Worm (Caenorhabditis elegans): ENCODE data around the gene lips-7.

The lips-7 gene

DNA sequence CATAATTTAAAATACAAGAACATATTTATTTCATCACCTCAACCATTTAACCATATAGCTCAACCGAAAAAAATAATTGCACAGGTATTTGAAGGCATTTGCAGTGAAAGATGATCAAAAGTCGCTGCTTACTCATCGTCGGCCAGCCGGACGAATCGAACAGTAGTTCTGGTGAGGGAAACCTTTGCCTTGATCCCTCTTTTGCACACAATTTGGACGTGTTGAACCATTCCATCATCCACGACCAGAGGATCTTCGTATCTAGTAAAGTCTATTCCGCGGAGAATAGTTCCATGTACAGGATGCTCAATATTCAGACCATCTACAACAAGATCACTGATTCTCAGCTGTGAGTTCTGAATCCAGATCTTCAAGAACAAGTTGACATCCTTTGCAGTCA, 30.3 kb downstream of the lips-7 start (continued):
- TF ChIP-seq hmg-20 (GFP tag; IDR thresholded peaks at IDR 0.05) (no peak), ztf-26 (tag; optimal IDR thresholded peaks at IDR 0.05) (no peak), tlf-1 (GFP tag; optimal IDR thresholded peaks at IDR 0.05) (peak; percentile 42), gei-17 (GFP tag; optimal IDR thresholded peaks at IDR 0.05) (no peak), F39B2.1 (GFP tag; IDR thresholded peaks at IDR 0.05) (0 out of 2 replicates have a peak, but pooled peaks have one; percentile 57), xnd-1 (tag; optimal IDR thresholded peaks at IDR 0.05) (peak; percentile 9), F52B5.7 (tag; optimal IDR thresholded peaks at IDR 0.05) (peak; percentile 59), snpc-3.4 (tag; optimal IDR thresholded peaks at IDR 0.05) (peak; percentile 25), F49E8.2 (tag; optimal IDR thresholded peaks at IDR 0.05; ENCODE audit: insufficient read depth) (peak; percentile 34), madf-6 (GFP tag; IDR thresholded peaks at IDR 0.05) (peak; percentile 63), hrde-1 (tag; optimal IDR thresholded peaks at IDR 0.05; ENCODE audit: borderline replicate concordance) (peak; percentile 3), ekl-4 (GFP tag; IDR thresholded peaks at IDR 0.05) (peak; percentile 66), F57A8.1 (GFP tag; optimal IDR thresholded peaks at IDR 0.05) (no peak)

DNA sequence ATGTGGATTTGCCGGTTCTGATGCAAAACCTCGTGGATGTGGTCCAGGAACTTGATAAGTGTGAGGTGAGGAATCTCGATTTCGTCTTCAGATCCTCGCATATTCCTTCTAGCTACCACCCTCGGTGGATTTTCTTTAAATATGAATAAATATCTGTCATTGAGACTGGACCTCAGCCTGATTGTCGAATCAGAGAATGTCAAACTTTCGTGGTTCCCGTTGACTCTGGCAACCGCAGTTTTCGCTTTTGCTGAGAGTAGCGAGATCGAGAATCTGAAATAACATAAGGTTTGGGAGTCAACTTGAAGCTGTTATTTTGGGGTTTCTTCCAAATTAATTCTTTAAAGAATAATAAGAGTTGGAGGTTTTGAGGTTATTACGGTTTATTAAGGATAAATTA, 31.0 kb downstream of the lips-7 start, which contains the start of gene fbxb-14:
TSS of gene fbxb-14 (minus strand) at position 101 of the 400 bp plus-strand sequence.
- TF ChIP-seq lir-1 (GFP tag; conservative IDR thresholded peaks at IDR 0.05) (no peak), unc-130 (GFP tag; optimal IDR thresholded peaks at IDR 0.05) (no peak), rec-8 (tag; optimal IDR thresholded peaks at IDR 0.05) (no peak)

DNA sequence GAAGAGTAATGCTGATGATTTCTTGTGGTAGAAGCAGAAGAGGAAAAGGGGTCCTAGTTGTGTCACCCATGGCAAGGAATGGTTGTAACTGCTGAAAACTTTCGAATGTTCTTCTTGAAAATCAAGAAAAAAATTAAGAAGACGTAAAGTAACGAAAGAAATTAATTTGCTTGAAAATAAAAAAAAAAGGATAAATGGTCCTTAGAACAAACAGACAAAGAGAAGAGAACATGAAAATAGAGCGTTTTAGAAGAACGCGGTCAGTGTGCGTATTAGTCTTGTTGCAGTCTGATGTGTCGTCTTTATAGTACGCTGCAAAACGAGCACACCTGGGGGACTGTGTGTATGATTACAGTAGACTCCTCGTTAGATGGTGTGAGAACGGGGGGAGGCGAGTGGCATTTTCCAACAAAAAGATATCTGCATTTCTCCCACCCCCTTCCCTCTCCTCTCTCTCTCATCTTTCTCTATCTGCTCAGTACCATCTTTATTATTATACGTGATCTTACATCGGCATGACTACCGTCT, 32.7 kb downstream of the lips-7 start, which contains the start of the genes W08F4.12 and W08F4.13:
TSS of gene W08F4.12 (minus strand) at position 101 of the 528 bp plus-strand sequence.
TSS of gene W08F4.13 (plus strand) at position 478 of the 528 bp plus-strand sequence.
- TF ChIP-seq Y95B8A.8 (GFP tag; IDR thresholded peaks at IDR 0.05) (no peak), D2030.7 (GFP tag; IDR thresholded peaks at IDR 0.05) (no peak), aptf-3 (GFP tag; IDR thresholded peaks at IDR 0.05) (no peak), ceh-58 (GFP tag; IDR thresholded peaks at IDR 0.05) (no peak), atf-7 (tag; optimal IDR thresholded peaks at IDR 0.05) (no peak), dpl-1 (GFP tag; optimal IDR thresholded peaks at IDR 0.05) (no peak), ztf-18 (tag; optimal IDR thresholded peaks at IDR 0.05) (no peak), attf-6 (GFP tag; IDR thresholded peaks at IDR 0.05) (no peak), hmg-20 (GFP tag; IDR thresholded peaks at IDR 0.05) (no peak), K12H6.12 (tag; optimal IDR thresholded peaks at IDR 0.05) (no peak), pbrm-1 (GFP tag; IDR thresholded peaks at IDR 0.05) (no peak), cebp-2 (GFP tag; IDR thresholded peaks at IDR 0.05) (no peak), ekl-4 (GFP tag; IDR thresholded peaks at IDR 0.05) (no peak), snpc-1.1 (tag; optimal IDR thresholded peaks at IDR 0.05; ENCODE audit: insufficient read depth) (no peak), tbx-9 (tag; optimal IDR thresholded peaks at IDR 0.05; ENCODE audit: borderline replicate concordance) (no peak)

DNA sequence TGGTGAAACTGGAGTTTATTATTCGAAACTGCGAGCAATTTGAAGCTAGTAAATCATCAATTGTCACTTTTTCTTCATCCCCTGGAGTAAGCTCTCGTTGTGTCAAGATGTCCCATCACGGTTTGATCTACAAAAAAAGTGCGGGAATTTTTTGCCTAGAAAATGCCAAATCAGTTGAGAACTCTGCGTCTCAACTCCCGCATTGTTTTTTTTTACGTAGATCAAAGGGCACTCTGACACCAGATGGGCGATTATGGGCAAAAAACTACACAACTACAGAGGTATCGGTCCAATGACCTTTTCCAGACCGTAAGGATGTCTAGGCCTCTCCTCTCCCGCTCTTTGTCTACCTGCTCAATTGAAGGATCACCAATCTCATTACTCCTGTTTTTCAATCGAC, 35.9 kb downstream of the lips-7 start, which contains the start of gene fbxb-34:
TSS of gene fbxb-34 (plus strand) at position 301 of the 400 bp plus-strand sequence.
- TF ChIP-seq dpff-1 (tag; optimal IDR thresholded peaks at IDR 0.05) (no peak), K12H6.12 (tag; optimal IDR thresholded peaks at IDR 0.05) (no peak), lin-26 (GFP tag; IDR thresholded peaks at IDR 0.05) (no peak), dpl-1 (GFP tag; optimal IDR thresholded peaks at IDR 0.05) (no peak), ztf-22 (GFP tag; optimal IDR thresholded peaks at IDR 0.05) (no peak), hlh-12 (tag; optimal IDR thresholded peaks at IDR 0.05) (no peak), B0035.1 (tag; optimal IDR thresholded peaks at IDR 0.05) (no peak), somi-1 (GFP tag; optimal IDR thresholded peaks at IDR 0.05) (no peak), madf-3 (GFP tag; IDR thresholded peaks at IDR 0.05) (no peak), zim-3 (tag; optimal IDR thresholded peaks at IDR 0.05) (no peak), C06A6.2 (GFP tag; conservative IDR thresholded peaks at IDR 0.05) (no peak), F23B12.7 (tag; optimal IDR thresholded peaks at IDR 0.05; ENCODE audit: insufficient read depth) (no peak), ceh-40 (GFP tag; IDR thresholded peaks at IDR 0.05) (no peak), ekl-4 (GFP tag; IDR thresholded peaks at IDR 0.05) (no peak), nhr-80 (tag; optimal IDR thresholded peaks at IDR 0.05) (no peak), nhr-120 (GFP tag; IDR thresholded peaks at IDR 0.05) (no peak)

Data from whole organism, young adult.